Fruit fly (Drosophila melanogaster) whole organism, embryonic: ENCODE data around the gene CG34034.

Experiments
- Adf1 ChIP-seq: fragments of 200-800 bp; sonication (Bioruptor generic); IDR thresholded peaks from 2 replicates; pipeline ENCODE4 v1.3.6; 2022; ENCODE audit warnings: missing biosample characterization, missing genetic modification characterization
- Atf-2 ChIP-seq: fragments of 200-800 bp; sonication (Bioruptor generic); optimal IDR thresholded peaks from 2 replicates; lab custom pipeline; 2016; ENCODE audit warnings: missing biosample characterization, missing genetic modification characterization
- Awh ChIP-seq: fragments of 200-800 bp; sonication (Bioruptor generic); IDR thresholded peaks from 2 replicates; pipeline ENCODE4, ENCODE4 v1.3.6; 2022; ENCODE audit warnings: missing biosample characterization, missing genetic modification characterization
- CG10565 ChIP-seq: fragments of 200-800 bp; sonication (Bioruptor generic); optimal IDR thresholded peaks from 3 replicates; lab custom pipeline; 2016; ENCODE audit warnings: missing biosample characterization, mild to moderate bottlenecking, missing genetic modification characterization
- CG1233 ChIP-seq: fragments of 200-800 bp; sonication (Bioruptor generic); optimal IDR thresholded peaks from 4 replicates; lab custom pipeline; 2018; ENCODE audit warnings: missing biosample characterization, mild to moderate bottlenecking, missing genetic modification characterization
- CG13624 ChIP-seq: fragments of 200-800 bp; sonication (Bioruptor generic); optimal IDR thresholded peaks from 2 replicates; lab custom pipeline; 2016; ENCODE audit warnings: missing biosample characterization, missing genetic modification characterization
- CG14965 ChIP-seq: fragments of 200-800 bp; sonication (Bioruptor generic); optimal IDR thresholded peaks from 2 replicates; lab custom pipeline; 2016; ENCODE audit warnings: missing biosample characterization, missing genetic modification characterization, borderline replicate concordance
- CG15696 ChIP-seq: fragments of 200-800 bp; sonication (Bioruptor generic); optimal IDR thresholded peaks from 2 replicates; lab custom pipeline; 2019; ENCODE audit warnings: missing biosample characterization, mild to moderate bottlenecking, missing genetic modification characterization, moderate library complexity
- CG1603 ChIP-seq: fragments of 200-800 bp; sonication (Bioruptor generic); optimal IDR thresholded peaks from 2 replicates; lab custom pipeline; 2019; ENCODE audit warnings: missing biosample characterization, mild to moderate bottlenecking, missing genetic modification characterization, moderate library complexity
- CG17612 ChIP-seq: fragments of 200-800 bp; sonication (Bioruptor generic); IDR thresholded peaks from 2 replicates; pipeline ENCODE4 v1.3.6; 2022; ENCODE audit warnings: missing biosample characterization, missing genetic modification characterization
- CG31365 ChIP-seq: fragments of 200-800 bp; sonication (Bioruptor generic); optimal IDR thresholded peaks from 2 replicates; lab custom pipeline; 2018; ENCODE audit warnings: missing biosample characterization, mild to moderate bottlenecking, missing genetic modification characterization
- CG8089 ChIP-seq: fragments of 200-800 bp; sonication (Bioruptor generic); optimal IDR thresholded peaks from 3 replicates; lab custom pipeline; 2016; ENCODE audit warnings: missing biosample characterization, missing genetic modification characterization
- CG9932 ChIP-seq: fragments of 200-800 bp; sonication (Bioruptor generic); IDR thresholded peaks from 2 replicates; pipeline ENCODE4 v1.3.6; 2022; ENCODE audit warnings: missing biosample characterization, missing genetic modification characterization
- D19B ChIP-seq: fragments of 200-800 bp; sonication (Bioruptor generic); optimal IDR thresholded peaks from 2 replicates; lab custom pipeline; 2017; ENCODE audit warnings: missing biosample characterization, mild to moderate bottlenecking, missing genetic modification characterization
- Dll ChIP-seq: fragments of 200-800 bp; sonication (Bioruptor generic); IDR thresholded peaks from 4 replicates; pipeline ENCODE4 v1.3.6; 2022; ENCODE audit warnings: missing biosample characterization, missing genetic modification characterization; ENCODE audit not compliant: partially characterized antibody
- Fer1 ChIP-seq: fragments of 200-800 bp; sonication (Bioruptor generic); optimal IDR thresholded peaks from 2 replicates; lab custom pipeline; 2017; ENCODE audit warnings: missing biosample characterization, mild to moderate bottlenecking, missing genetic modification characterization
- H15 ChIP-seq: fragments of 200-800 bp; sonication (Bioruptor generic); IDR thresholded peaks from 3 replicates; pipeline ENCODE4 v1.3.6; 2022; ENCODE audit warnings: missing biosample characterization, missing genetic modification characterization
- HLH3B ChIP-seq: fragments of 200-800 bp; sonication (Bioruptor generic); IDR thresholded peaks from 2 replicates; pipeline ENCODE4 v1.3.6; 2022; ENCODE audit warnings: missing biosample characterization, missing genetic modification characterization
- HLH54F ChIP-seq: fragments of 200-800 bp; sonication (Bioruptor generic); optimal IDR thresholded peaks from 3 replicates; lab custom pipeline; 2016; ENCODE audit warnings: missing biosample characterization, missing genetic modification characterization
- HLHmδ ChIP-seq: fragments of 200-800 bp; sonication (Bioruptor generic); optimal IDR thresholded peaks from 2 replicates; lab custom pipeline; 2018; ENCODE audit warnings: missing biosample characterization, mild to moderate bottlenecking, missing genetic modification characterization, moderate library complexity
- Jarid2 ChIP-seq: fragments of 200-800 bp; sonication (Bioruptor generic); optimal IDR thresholded peaks from 3 replicates; lab custom pipeline; 2017; ENCODE audit warnings: mild to moderate bottlenecking, missing biosample characterization, missing genetic modification reagents, missing genetic modification characterization
- Kr ChIP-seq: fragments of 200-800 bp; sonication (Bioruptor generic); optimal IDR thresholded peaks from 2 replicates; lab custom pipeline; 2017; ENCODE audit warnings: missing biosample characterization, mild to moderate bottlenecking, missing genetic modification characterization
- Meics ChIP-seq: fragments of 200-800 bp; sonication (Bioruptor generic); optimal IDR thresholded peaks from 2 replicates; lab custom pipeline; 2017; ENCODE audit warnings: missing biosample characterization, mild to moderate bottlenecking, missing genetic modification characterization
- Myb ChIP-seq: fragments of 200-800 bp; sonication (Bioruptor generic); optimal IDR thresholded peaks from 2 replicates; lab custom pipeline; 2016; ENCODE audit warnings: missing biosample characterization, missing genetic modification characterization
- Nf-YA ChIP-seq: fragments of 200-800 bp; sonication (Bioruptor generic); IDR thresholded peaks from 2 replicates; pipeline ENCODE4 v1.3.6; 2022; ENCODE audit warnings: missing biosample characterization, missing genetic modification characterization
- Oli ChIP-seq: fragments of 200-800 bp; sonication (Bioruptor generic); optimal IDR thresholded peaks from 2 replicates; lab custom pipeline; 2018; ENCODE audit warnings: missing biosample characterization, mild to moderate bottlenecking, missing genetic modification characterization, moderate library complexity
- Six4 ChIP-seq: fragments of 200-800 bp; sonication (Bioruptor generic); optimal IDR thresholded peaks from 2 replicates; lab custom pipeline; 2016; ENCODE audit warnings: missing biosample characterization, missing genetic modification characterization
- Sox100B ChIP-seq: fragments of 200-800 bp; sonication (Bioruptor generic); optimal IDR thresholded peaks from 3 replicates; lab custom pipeline; 2018; ENCODE audit warnings: missing biosample characterization, mild to moderate bottlenecking, missing genetic modification characterization
- Spps ChIP-seq: fragments of 200-800 bp; sonication (Bioruptor generic); optimal IDR thresholded peaks from 2 replicates; lab custom pipeline; 2018; ENCODE audit warnings: missing biosample characterization, mild to moderate bottlenecking, missing genetic modification characterization
- Sry-δ ChIP-seq: fragments of 200-800 bp; sonication (Bioruptor generic); optimal IDR thresholded peaks from 2 replicates; lab custom pipeline; 2016; ENCODE audit warnings: missing biosample characterization, missing genetic modification characterization
- ase ChIP-seq: fragments of 200-800 bp; sonication (Bioruptor generic); IDR thresholded peaks from 3 replicates; pipeline ENCODE4 v1.3.6; 2022; ENCODE audit warnings: missing biosample characterization, missing genetic modification characterization
- chif ChIP-seq, 2 experiments: fragments of 200-800 bp; sonication (Bioruptor generic); optimal IDR thresholded peaks; 3 replicates each; lab custom pipeline; 2016; ENCODE audit warnings: missing biosample characterization in 2 of 2, missing genetic modification characterization in 2 of 2
- crol ChIP-seq: fragments of 200-800 bp; sonication (Bioruptor generic); IDR thresholded peaks from 2 replicates; pipeline ENCODE4 v1.3.6; 2022; ENCODE audit warnings: missing biosample characterization, missing genetic modification characterization
- dan ChIP-seq: fragments of 200-800 bp; sonication (Bioruptor generic); IDR thresholded peaks from 2 replicates; pipeline ENCODE4 v1.3.6; 2022; ENCODE audit warnings: missing biosample characterization, missing genetic modification characterization
- dpn ChIP-seq, 2 experiments: fragments of 200-800 bp; sonication (Bioruptor generic); optimal IDR thresholded peaks; 3 replicates each; lab custom pipeline; 2016; ENCODE audit warnings: missing biosample characterization in 2 of 2, missing genetic modification characterization in 2 of 2
- esg ChIP-seq: fragments of 200-800 bp; sonication (Bioruptor generic); conservative IDR thresholded peaks from 2 replicates; pipeline ENCODE4 v1.3.6; 2022; ENCODE audit warnings: missing biosample characterization, missing genetic modification characterization
- fd3F ChIP-seq: fragments of 200-800 bp; sonication (Bioruptor generic); optimal IDR thresholded peaks from 2 replicates; lab custom pipeline; 2018; ENCODE audit warnings: missing biosample characterization, mild to moderate bottlenecking, missing genetic modification characterization, moderate library complexity
- gcm ChIP-seq: fragments of 200-800 bp; sonication (Bioruptor generic); optimal IDR thresholded peaks from 2 replicates; lab custom pipeline; 2019; ENCODE audit warnings: missing biosample characterization, mild to moderate bottlenecking, missing genetic modification characterization, moderate library complexity
- gcm2 ChIP-seq: fragments of 200-800 bp; sonication (Bioruptor generic); optimal IDR thresholded peaks from 2 replicates; lab custom pipeline; 2016; ENCODE audit warnings: missing biosample characterization, missing genetic modification characterization
- gro ChIP-seq: fragments of 200-800 bp; sonication (Bioruptor generic); optimal IDR thresholded peaks from 2 replicates; lab custom pipeline; 2016; ENCODE audit warnings: missing biosample characterization, missing genetic modification characterization
- jing ChIP-seq: fragments of 200-800 bp; sonication (Bioruptor generic); optimal IDR thresholded peaks from 2 replicates; lab custom pipeline; 2018; ENCODE audit warnings: missing biosample characterization, mild to moderate bottlenecking, missing genetic modification characterization
- mld ChIP-seq: fragments of 200-800 bp; sonication (Bioruptor generic); IDR thresholded peaks from 3 replicates; pipeline ENCODE4 v1.3.6; 2022; ENCODE audit warnings: missing biosample characterization, missing genetic modification characterization; ENCODE audit not compliant: partially characterized antibody
- pho ChIP-seq: fragments of 200-800 bp; sonication (Bioruptor generic); optimal IDR thresholded peaks from 2 replicates; lab custom pipeline; 2016; ENCODE audit warnings: missing biosample characterization, missing genetic modification characterization
- rib ChIP-seq: fragments of 200-800 bp; sonication (Bioruptor generic); IDR thresholded peaks from 2 replicates; pipeline ENCODE4 v1.3.6; 2022; ENCODE audit warnings: missing biosample characterization, missing genetic modification characterization
- tgo ChIP-seq: fragments of 200-800 bp; sonication (Bioruptor generic); IDR thresholded peaks from 3 replicates; pipeline ENCODE4 v1.3.6; 2022; ENCODE audit warnings: missing biosample characterization, missing genetic modification characterization
- trem ChIP-seq: fragments of 200-800 bp; optimal IDR thresholded peaks from 3 replicates; lab custom pipeline; 2019; ENCODE audit warnings: missing biosample characterization, mild to moderate bottlenecking, missing genetic modification characterization, moderate library complexity
- unpg ChIP-seq: fragments of 200-800 bp; sonication (Bioruptor generic); optimal IDR thresholded peaks from 3 replicates; lab custom pipeline; 2018; ENCODE audit warnings: missing biosample characterization, mild to moderate bottlenecking, missing genetic modification characterization, moderate library complexity
- zen2 ChIP-seq: fragments of 200-800 bp; sonication (Bioruptor generic); IDR thresholded peaks from 3 replicates; pipeline ENCODE4 v1.3.6; 2022; ENCODE audit warnings: missing biosample characterization, missing genetic modification characterization; ENCODE audit not compliant: partially characterized antibody

Gene CG34034

dm6 chr3R:21782295-21782922 lies 43.5 kb upstream of the CG34034 start, which contains the start of gene tsl (continued):
- no peak for TF ChIP-seq Spps
- peak; percentile 24; the same call in 1 of the 2 replicates for TF ChIP-seq crol (GFP tag; lab: Robert Waterston, UW)
- no peak for TF ChIP-seq Meics (GFP tag; lab: Kevin White, UChicago)
- no peak for TF ChIP-seq CG10565 (GFP tag; lab: Kevin White, UChicago)
- TF ChIP-seq CG13624 (GFP tag; lab: Kevin White, UChicago): no peak
- TF ChIP-seq Myb (GFP tag; lab: Kevin White, UChicago): no peak
- TF ChIP-seq Jarid2 (GFP tag; lab: Kevin White, UChicago): peak; percentile 74
- TF ChIP-seq mld (GFP tag; lab: Robert Waterston, UW): no peak
- TF ChIP-seq jing (GFP tag; lab: Kevin White, UChicago): no peak
- no peak for TF ChIP-seq Dll (GFP tag; lab: Robert Waterston, UW)
- TF ChIP-seq Sox100B (GFP tag; lab: Kevin White, UChicago): no peak
- no peak for TF ChIP-seq dpn (GFP tag; optimal IDR thresholded peaks at IDR 0.05; lab: Kevin White, UChicago)
- TF ChIP-seq HLHmδ: no peak
- TF ChIP-seq zen2 (GFP tag; lab: Robert Waterston, UW): 0 out of 3 replicates have a peak, but pooled peaks have one; percentile 12

dm6 chr3R:21781448-21781847 lies 42.5 kb upstream of the CG34034 start:
- TF ChIP-seq Atf-2 (peak; percentile 20), fd3F (GFP tag; lab: Kevin White, UChicago) (peak; percentile 62), Awh (GFP tag; lab: Robert Waterston, UW) (no peak), CG31365 (tag; lab: Kevin White, UChicago) (no peak), Adf1 (GFP tag; lab: Robert Waterston, UW) (no peak), tgo (peak; percentile 82), Sox100B (GFP tag; lab: Kevin White, UChicago) (no peak), dan (GFP tag; lab: Robert Waterston, UW) (no peak), gcm (GFP tag; lab: Kevin White, UChicago) (peak; percentile 33), CG17612 (GFP tag; lab: Robert Waterston, UW) (no peak), CG15696 (tag; lab: Kevin White, UChicago) (peak; percentile 47), gcm2 (no peak), HLH3B (GFP tag; lab: Robert Waterston, UW) (peak; percentile 57), Nf-YA (GFP tag; lab: Robert Waterston, UW) (0 out of 2 replicates have a peak, but pooled peaks have one; percentile 43), Fer1 (GFP tag; lab: Kevin White, UChicago) (peak; percentile 73), HLHmδ (no peak), H15 (peak; percentile 55; the same call in 2 of the 3 replicates), Spps (peak; percentile 51), CG1603 (tag; lab: Kevin White, UChicago) (peak; percentile 22), CG1233 (GFP tag; lab: Kevin White, UChicago) (peak; percentile 35), unpg (GFP tag; lab: Kevin White, UChicago) (peak; percentile 62), chif (GFP tag; optimal IDR thresholded peaks at IDR 0.05; lab: Kevin White, UChicago) (peak; percentile 51 to 66), Sry-δ (peak; percentile 18), rib (GFP tag; lab: Robert Waterston, UW) (no peak), CG9932 (GFP tag; lab: Robert Waterston, UW) (peak; percentile 33; the same call in 1 of the 2 replicates), Oli (tag; lab: Kevin White, UChicago) (peak; percentile 78), esg (peak; percentile 74), D19B (GFP tag; lab: Kevin White, UChicago) (peak; percentile 14), pho (GFP tag; lab: Kevin White, UChicago) (peak; percentile 51), gro (GFP tag; lab: Kevin White, UChicago) (peak; percentile 41), CG8089 (peak; percentile 48), CG14965 (no peak), trem (tag; lab: Kevin White, UChicago) (peak; percentile 1), Kr (GFP tag; lab: Kevin White, UChicago) (no peak), ase (GFP tag; lab: Robert Waterston, UW) (0 out of 3 replicates have a peak, but pooled peaks have one; percentile 36), Six4 (GFP tag; lab: Kevin White, UChicago) (peak; percentile 45), HLH54F (GFP tag; lab: Kevin White, UChicago) (peak; percentile 54)
